Fruit fly (Drosophila melanogaster) whole organism, adult: ENCODE results near the gene CG42554.

Source experiments
- CG12768 ChIP-seq: fragments of 200-800 bp; sonication (Bioruptor generic); optimal IDR thresholded peaks from 2 replicates; lab custom pipeline; 2017; ENCODE audit warnings: missing biosample characterization, missing genetic modification characterization, mild to moderate bottlenecking, moderate library complexity, missing genetic modification reagents
- Clk ChIP-seq: fragments of 200-800 bp; sonication (Bioruptor generic); optimal IDR thresholded peaks from 2 replicates; lab custom pipeline; 2017; ENCODE audit warnings: missing biosample characterization, missing genetic modification characterization
- Crg-1 ChIP-seq: fragments of 200-800 bp; sonication (Bioruptor generic); optimal IDR thresholded peaks from 2 replicates; lab custom pipeline; 2016; ENCODE audit warnings: missing biosample characterization, missing genetic modification characterization
- Hr96 ChIP-seq: fragments of 200-800 bp; sonication (Bioruptor generic); optimal IDR thresholded peaks from 2 replicates; lab custom pipeline; 2016; ENCODE audit warnings: missing biosample characterization, missing genetic modification characterization
- Mnt ChIP-seq: fragments of 200-800 bp; sonication (Bioruptor generic); optimal IDR thresholded peaks from 2 replicates; lab custom pipeline; 2016; ENCODE audit warnings: missing biosample characterization, mild to moderate bottlenecking, missing genetic modification characterization
- cnc ChIP-seq, 2 experiments: fragments of >200 bp; optimal IDR thresholded peaks; 2 replicates each; lab custom pipeline; 2017
- tj ChIP-seq: fragments of 200-800 bp; sonication (Bioruptor generic); optimal IDR thresholded peaks from 3 replicates; lab custom pipeline; 2017; ENCODE audit warnings: missing biosample characterization, mild to moderate bottlenecking, missing genetic modification characterization, moderate library complexity

- TF ChIP-seq Hr96 (GFP tag; lab: Kevin White, UChicago) (no peak), CG12768 (GFP tag; lab: Kevin White, UChicago) (no peak), Crg-1 (GFP tag; lab: Kevin White, UChicago) (no peak), Clk (GFP tag; lab: Kevin White, UChicago) (no peak), tj (peak; percentile 78), Mnt (GFP tag; lab: Kevin White, UChicago) (no peak), cnc (optimal IDR thresholded peaks at IDR 0.05; lab: Kevin White, UChicago) (no peak)
These were observed 11.0 kb upstream of the CG42554 start for dm6 chr3L:824444-824843.
